Worm (Caenorhabditis elegans) whole organism, L4 larva: Measurements from ENCODE around the gene C49F5.6.
A peak's percentile ranks its signal among the peaks of the same experiment; 100 is the strongest.

ENCODE experiments used
- T26A8.4 ChIP-seq: fragments of 200-800 bp; sonication (Bioruptor generic); IDR thresholded peaks from 2 replicates; pipeline ENCODE4 v1.3.6; 2022; ENCODE audit warnings: missing genetic modification characterization, missing compliant biosample characterization
- Y105C5A.15 ChIP-seq: fragments of 200-800 bp; sonication (Bioruptor generic); IDR thresholded peaks from 2 replicates; pipeline ENCODE4 v1.3.6; 2022; ENCODE audit warnings: missing genetic modification characterization, missing compliant biosample characterization
- Y75B8A.6 ChIP-seq: fragments of 200-800 bp; sonication (Bioruptor generic); IDR thresholded peaks from 2 replicates; pipeline ENCODE4 v1.3.6; 2022; ENCODE audit warnings: missing genetic modification reagents, missing genetic modification characterization, missing compliant biosample characterization
- ZK337.2 ChIP-seq: fragments of 200-800 bp; sonication (Bioruptor generic); IDR thresholded peaks from 2 replicates; pipeline ENCODE4 v1.3.6; 2022; ENCODE audit warnings: missing genetic modification reagents, missing genetic modification characterization, missing compliant biosample characterization
- aha-1 ChIP-seq: fragments of 150-350 bp; peaks from one replicate; lab custom pipeline; 2014; ENCODE audit warnings: missing biosample characterization, missing genetic modification characterization
- arid-1 ChIP-seq: fragments of 200-800 bp; sonication (Bioruptor generic); conservative IDR thresholded peaks from 2 replicates; pipeline ENCODE4 v1.3.6; 2022; ENCODE audit warnings: missing genetic modification reagents, missing genetic modification characterization, missing compliant biosample characterization
- ctbp-1 ChIP-seq: fragments of 200-800 bp; sonication (Bioruptor generic); IDR thresholded peaks from 2 replicates; pipeline ENCODE4 v1.3.6; 2022; ENCODE audit warnings: missing genetic modification reagents, missing genetic modification characterization, missing compliant biosample characterization
- daf-16 ChIP-seq, 3 experiments: sonication (generic microtip); optimal IDR thresholded peaks; 2 replicates each; lab custom pipeline; 2016 to 2017; ENCODE audit warnings: missing genetic modification characterization in 3 of 3, missing genetic modification reagents in 3 of 3, mild to moderate bottlenecking in 2 of 3, missing compliant biosample characterization in 2 of 3, missing biosample characterization in 1 of 3, moderate library complexity in 1 of 3
- daf-19 ChIP-seq: fragments of 200-800 bp; sonication (Bioruptor generic); conservative IDR thresholded peaks from 2 replicates; pipeline ENCODE4 v1.3.6; 2022; ENCODE audit warnings: missing genetic modification characterization, missing compliant biosample characterization
- dmd-8 ChIP-seq: fragments of 200-800 bp; sonication (Bioruptor generic); IDR thresholded peaks from 2 replicates; pipeline ENCODE4 v1.3.6; 2022; ENCODE audit warnings: missing genetic modification characterization, missing compliant biosample characterization
- dmd-9 ChIP-seq: fragments of 200-800 bp; sonication (Bioruptor generic); IDR thresholded peaks from 2 replicates; pipeline ENCODE4 v1.3.6; 2022; ENCODE audit warnings: missing genetic modification reagents, missing genetic modification characterization, missing compliant biosample characterization
- dve-1 ChIP-seq: sonication (generic microtip); optimal IDR thresholded peaks from 2 replicates; lab custom pipeline; 2017; ENCODE audit warnings: antibody characterized with exemption, mild to moderate bottlenecking, missing genetic modification characterization, missing compliant biosample characterization; ENCODE audit not compliant: insufficient read depth
- egl-43 ChIP-seq: fragments of 200-800 bp; sonication (Bioruptor generic); IDR thresholded peaks from 2 replicates; pipeline ENCODE4 v1.3.6; 2022; ENCODE audit warnings: missing genetic modification reagents, missing genetic modification characterization, missing compliant biosample characterization
- hlh-11 ChIP-seq: fragments of 200-800 bp; sonication (Bioruptor generic); optimal IDR thresholded peaks from 2 replicates; lab custom pipeline; 2018; ENCODE audit warnings: mild to moderate bottlenecking, missing genetic modification characterization, missing compliant biosample characterization
- hlh-30 ChIP-seq: sonication (generic microtip); optimal IDR thresholded peaks from 2 replicates; lab custom pipeline; 2017; ENCODE audit warnings: antibody characterized with exemption, mild to moderate bottlenecking, missing genetic modification characterization, missing compliant biosample characterization; ENCODE audit not compliant: insufficient read depth
- jun-1 ChIP-seq: fragments of 150-350 bp; optimal IDR thresholded peaks from 2 replicates; lab custom pipeline; 2014; ENCODE audit warnings: missing biosample characterization, missing genetic modification reagents, missing genetic modification characterization
- lim-7 ChIP-seq: fragments of 200-800 bp; sonication (Bioruptor generic); IDR thresholded peaks from 2 replicates; pipeline ENCODE4 v1.3.6; 2022; ENCODE audit warnings: missing genetic modification characterization, missing compliant biosample characterization
- lin-1 ChIP-seq: fragments of 200-800 bp; sonication (Bioruptor generic); IDR thresholded peaks from 2 replicates; pipeline ENCODE4 v1.3.6; 2022; ENCODE audit warnings: missing genetic modification reagents, missing genetic modification characterization, missing compliant biosample characterization
- lin-13 ChIP-seq: fragments of 150-350 bp; optimal IDR thresholded peaks from 2 replicates; lab custom pipeline; 2014; ENCODE audit warnings: missing biosample characterization, missing genetic modification reagents, missing genetic modification characterization
- lin-15B ChIP-seq: fragments of 150-350 bp; sonication (generic microtip); optimal IDR thresholded peaks from 3 replicates; lab custom pipeline; 2014; ENCODE audit warnings: missing biosample characterization, missing genetic modification characterization
- lin-29 ChIP-seq: fragments of 200-800 bp; sonication (Bioruptor generic); IDR thresholded peaks from 2 replicates; pipeline ENCODE4 v1.3.6; 2022; ENCODE audit warnings: missing genetic modification reagents, missing genetic modification characterization, missing compliant biosample characterization
- lin-39 ChIP-seq: fragments of 150-350 bp; optimal IDR thresholded peaks from 2 replicates; lab custom pipeline; 2014; ENCODE audit warnings: missing biosample characterization, missing genetic modification reagents, missing genetic modification characterization
- lir-3 ChIP-seq: sonication (generic microtip); optimal IDR thresholded peaks from 2 replicates; lab custom pipeline; 2016; ENCODE audit warnings: mild to moderate bottlenecking, missing genetic modification characterization, missing compliant biosample characterization
- madf-5 ChIP-seq, 2 experiments: fragments of 200-800 bp; sonication (Bioruptor generic); IDR thresholded peaks; 2 replicates each; pipeline ENCODE4 v1.3.6; 2022; ENCODE audit warnings: missing compliant biosample characterization in 2 of 2, missing genetic modification characterization in 2 of 2
- madf-9 ChIP-seq: fragments of 200-800 bp; sonication (Bioruptor generic); conservative IDR thresholded peaks from 2 replicates; pipeline ENCODE4 v1.3.6; 2022; ENCODE audit warnings: missing genetic modification reagents, missing genetic modification characterization, missing compliant biosample characterization
- mdt-29 ChIP-seq: fragments of 200-800 bp; sonication (Bioruptor generic); IDR thresholded peaks from 2 replicates; pipeline ENCODE4 v1.3.6; 2022; ENCODE audit warnings: missing genetic modification reagents, missing genetic modification characterization, missing compliant biosample characterization
- mxl-3 ChIP-seq: fragments of 200-800 bp; sonication (Bioruptor generic); optimal IDR thresholded peaks from 2 replicates; lab custom pipeline; 2018; ENCODE audit warnings: mild to moderate bottlenecking, missing genetic modification characterization, missing compliant biosample characterization
- nhr-11 ChIP-seq: fragments of 150-350 bp; optimal IDR thresholded peaks from 2 replicates; lab custom pipeline; 2014; ENCODE audit warnings: missing biosample characterization, missing genetic modification characterization
- nhr-111 ChIP-seq: fragments of 200-800 bp; sonication (Bioruptor generic); optimal IDR thresholded peaks from 2 replicates; lab custom pipeline; 2018; ENCODE audit warnings: mild to moderate bottlenecking, missing genetic modification characterization, missing compliant biosample characterization
- nhr-25 ChIP-seq: sonication (generic microtip); optimal IDR thresholded peaks from 2 replicates; lab custom pipeline; 2017; ENCODE audit warnings: missing genetic modification characterization, mild to moderate bottlenecking, missing compliant biosample characterization, antibody characterized with exemption, moderate library complexity, borderline replicate concordance; ENCODE audit not compliant: insufficient read depth
- nhr-28 ChIP-seq: fragments of 150-350 bp; optimal IDR thresholded peaks from 2 replicates; lab custom pipeline; 2014; ENCODE audit warnings: missing biosample characterization, missing genetic modification characterization
- nhr-41 ChIP-seq: fragments of 200-800 bp; sonication (Bioruptor generic); IDR thresholded peaks from 2 replicates; pipeline ENCODE4 v1.3.6; 2022; ENCODE audit warnings: missing genetic modification reagents, missing genetic modification characterization, missing compliant biosample characterization
- nhr-6 ChIP-seq: fragments of 150-350 bp; optimal IDR thresholded peaks from 2 replicates; lab custom pipeline; 2014; ENCODE audit warnings: missing biosample characterization, missing genetic modification characterization
- pha-4 ChIP-seq, 2 experiments: fragments of 150-350 bp in 1 of 2; fragments of 200-800 bp in 1 of 2; sonication (Bioruptor generic) in 1 of 2; IDR thresholded peaks in 1 of 2; optimal IDR thresholded peaks in 1 of 2; 2 replicates each; pipeline versions ENCODE4 v1.3.6 to Lab custom; 2014 to 2022; ENCODE audit warnings: missing genetic modification characterization in 2 of 2, missing genetic modification reagents in 2 of 2, missing biosample characterization in 1 of 2, missing compliant biosample characterization in 1 of 2
- php-3 ChIP-seq: fragments of 200-800 bp; sonication (Bioruptor generic); IDR thresholded peaks from 2 replicates; pipeline ENCODE4 v1.3.6; 2022; ENCODE audit warnings: missing genetic modification reagents, missing genetic modification characterization, missing compliant biosample characterization
- pqm-1 ChIP-seq: sonication (generic microtip); optimal IDR thresholded peaks from 2 replicates; lab custom pipeline; 2017; ENCODE audit warnings: missing biosample characterization, missing genetic modification characterization
- snpc-1.2 ChIP-seq: fragments of 200-800 bp; sonication (Bioruptor generic); IDR thresholded peaks from 2 replicates; pipeline ENCODE4 v1.3.6; 2022; ENCODE audit warnings: missing genetic modification reagents, missing genetic modification characterization, missing compliant biosample characterization
- spr-1 ChIP-seq: sonication (generic microtip); optimal IDR thresholded peaks from 2 replicates; lab custom pipeline; 2016; ENCODE audit warnings: mild to moderate bottlenecking, missing genetic modification characterization, missing compliant biosample characterization
- tra-1 ChIP-seq: fragments of 200-800 bp; sonication (Bioruptor generic); IDR thresholded peaks from 2 replicates; pipeline ENCODE4 v1.3.6; 2022; ENCODE audit warnings: missing genetic modification reagents, missing genetic modification characterization, missing compliant biosample characterization
- unc-62 ChIP-seq, 3 experiments: fragments of 150-350 bp in 1 of 3; sonication (generic microtip); optimal IDR thresholded peaks in 2 of 3; peaks in 1 of 3; 1 replicate in 1 of 3; 2 replicates in 2 of 3; lab custom pipeline; 2014 to 2017; ENCODE audit warnings: missing biosample characterization in 3 of 3, missing genetic modification characterization in 3 of 3, missing genetic modification reagents in 3 of 3, missing genotype in 1 of 3
- vab-7 ChIP-seq: fragments of 200-800 bp; sonication (Bioruptor generic); IDR thresholded peaks from 2 replicates; pipeline ENCODE4 v1.3.6; 2022; ENCODE audit warnings: missing genetic modification reagents, missing genetic modification characterization, missing compliant biosample characterization
- ztf-7 ChIP-seq: fragments of 150-350 bp; optimal IDR thresholded peaks from 2 replicates; lab custom pipeline; 2014; ENCODE audit warnings: missing biosample characterization, missing genetic modification characterization

C49F5.6 gene

DNA sequence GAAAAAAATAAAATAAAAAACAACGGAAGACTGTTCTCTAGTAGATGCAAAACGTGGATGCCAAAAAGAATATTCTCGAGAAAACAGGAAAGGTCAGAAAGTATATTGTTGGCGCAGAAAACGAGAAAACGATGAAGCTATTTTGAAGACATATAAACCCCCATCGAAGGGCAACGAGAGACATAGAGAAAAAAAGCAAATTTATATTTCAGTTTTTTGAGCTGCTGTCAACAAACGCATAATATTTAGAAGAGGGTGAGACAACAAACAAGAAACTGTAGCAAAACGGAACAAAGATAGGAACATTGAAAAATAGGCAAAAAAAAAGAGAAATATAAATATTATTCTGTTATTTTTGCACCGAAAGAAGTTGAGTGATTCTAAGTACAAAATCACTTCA lies 4.1 kb downstream of the C49F5.6 start:
- peak; percentile 72 for TF ChIP-seq dve-1 (tag; lab: Kevin White, UChicago)
- no peak for TF ChIP-seq daf-16 (GFP tag; optimal IDR thresholded peaks at IDR 0.05; lab: Kevin White, UChicago)
- TF ChIP-seq daf-16 (tag; optimal IDR thresholded peaks at IDR 0.05; lab: Kevin White, UChicago), result peak; percentile 92
- TF ChIP-seq jun-1 (tag; lab: Kevin White, UChicago), result no peak

ce11 chrX:11992778-11993177 lies 4.7 kb downstream of the C49F5.6 start:
- TF ChIP-seq mxl-3 (GFP tag; lab: Kevin White, UChicago), result peak; percentile 49
- peak; percentile 66 for TF ChIP-seq hlh-30 (tag; lab: Kevin White, UChicago)
- TF ChIP-seq nhr-111, result no peak
- TF ChIP-seq daf-16 (GFP tag; optimal IDR thresholded peaks at IDR 0.05; lab: Kevin White, UChicago), result no peak
- peak; percentile 16 for TF ChIP-seq daf-16 (tag; optimal IDR thresholded peaks at IDR 0.05; lab: Kevin White, UChicago)
- no peak for TF ChIP-seq lin-15B (tag; lab: Kevin White, UChicago)
- peak; percentile 15 for TF ChIP-seq dve-1 (tag; lab: Kevin White, UChicago)
- peak; percentile 51 for TF ChIP-seq nhr-28 (tag; lab: Kevin White, UChicago)
- no peak for TF ChIP-seq Y105C5A.15 (GFP tag; lab: Robert Waterston, UW)

ce11 chrX:11993327-11993726 lies 5.2 kb downstream of the C49F5.6 start:
- TF ChIP-seq ctbp-1 (GFP tag; lab: Robert Waterston, UW), result 0 out of 2 replicates have a peak, but pooled peaks have one; percentile 21
- TF ChIP-seq pha-4 (GFP tag; IDR thresholded peaks at IDR 0.05; lab: Robert Waterston, UW), result peak; percentile 60
- no peak for TF ChIP-seq pha-4 (tag; optimal IDR thresholded peaks at IDR 0.05; lab: Kevin White, UChicago)
- 0 out of 2 replicates have a peak, but pooled peaks have one; percentile 34 for TF ChIP-seq lin-29 (GFP tag; lab: Robert Waterston, UW)
- peak; percentile 68 for TF ChIP-seq lim-7 (GFP tag; lab: Robert Waterston, UW)
- TF ChIP-seq tra-1, result 0 out of 2 replicates have a peak, but pooled peaks have one; percentile 24
- TF ChIP-seq mdt-29 (GFP tag; lab: Robert Waterston, UW), result 0 out of 2 replicates have a peak, but pooled peaks have one; percentile 22
- TF ChIP-seq nhr-28 (tag; lab: Kevin White, UChicago), result no peak
- peak; percentile 4 for TF ChIP-seq hlh-11 (tag; lab: Kevin White, UChicago)
- TF ChIP-seq nhr-25, result no peak
- peak; percentile 10 for TF ChIP-seq lin-13 (GFP tag; lab: Kevin White, UChicago)
- TF ChIP-seq daf-16 (GFP tag; optimal IDR thresholded peaks at IDR 0.05; lab: Kevin White, UChicago), result peak in 1 of 2 experiments; percentile 18
- TF ChIP-seq daf-16 (tag; optimal IDR thresholded peaks at IDR 0.05; lab: Kevin White, UChicago), result peak; percentile 73
- peak; percentile 17 for TF ChIP-seq aha-1 (tag; lab: Kevin White, UChicago)
- no peak for TF ChIP-seq ztf-7 (tag; lab: Kevin White, UChicago)
- TF ChIP-seq T26A8.4 (GFP tag; lab: Robert Waterston, UW), result peak; percentile 42; the same call in 1 of the 2 replicates
- peak; percentile 11 for TF ChIP-seq dve-1 (tag; lab: Kevin White, UChicago)
- 0 out of 2 replicates have a peak, but pooled peaks have one; percentile 31 for TF ChIP-seq lin-1 (GFP tag; lab: Robert Waterston, UW)
- TF ChIP-seq arid-1 (GFP tag; lab: Robert Waterston, UW), result peak; percentile 64
- peak; percentile 68; the same call in 1 of the 2 replicates for TF ChIP-seq dmd-8
- TF ChIP-seq nhr-41 (GFP tag; lab: Robert Waterston, UW), result peak; percentile 49; the same call in 1 of the 2 replicates
- TF ChIP-seq nhr-11, result no peak
- TF ChIP-seq daf-19, result peak; percentile 43; the same call in 1 of the 2 replicates
- TF ChIP-seq unc-62 (GFP tag; optimal IDR thresholded peaks at IDR 0.05 in 1 of 2; lab: Kevin White, UChicago), result no peak
- TF ChIP-seq unc-62 (tag; optimal IDR thresholded peaks at IDR 0.05; lab: Kevin White, UChicago), result no peak
- TF ChIP-seq php-3, result 0 out of 2 replicates have a peak, but pooled peaks have one; percentile 8
- TF ChIP-seq egl-43, result 0 out of 2 replicates have a peak, but pooled peaks have one; percentile 63
- 0 out of 2 replicates have a peak, but pooled peaks have one; percentile 29 for TF ChIP-seq Y75B8A.6
- no peak for TF ChIP-seq lir-3 (tag; lab: Kevin White, UChicago)
- TF ChIP-seq snpc-1.2 (GFP tag; lab: Robert Waterston, UW), result peak; percentile 79
- TF ChIP-seq vab-7 (GFP tag; lab: Robert Waterston, UW), result peak; percentile 53; the same call in 1 of the 2 replicates
- no peak for TF ChIP-seq nhr-6 (tag; lab: Kevin White, UChicago)
- TF ChIP-seq madf-9 (GFP tag; lab: Robert Waterston, UW), result 0 out of 2 replicates have a peak, but pooled peaks have one; percentile 18
- TF ChIP-seq ZK337.2 (GFP tag; lab: Robert Waterston, UW), result peak; percentile 28; the same call in 1 of the 2 replicates
- no peak for TF ChIP-seq pqm-1
- TF ChIP-seq madf-5 (GFP tag; IDR thresholded peaks at IDR 0.05; lab: Robert Waterston, UW), result 0 out of 4 replicates have a peak, but pooled peaks have one; percentile 6 to 8
- TF ChIP-seq lin-39 (tag; lab: Kevin White, UChicago), result no peak
- TF ChIP-seq dmd-9 (GFP tag; lab: Robert Waterston, UW), result peak; percentile 57; the same call in 1 of the 2 replicates
- TF ChIP-seq spr-1, result no peak
